Fruit fly (Drosophila melanogaster) whole organism, pupa: ENCODE data around the gene CG32023.

Experiments
- CG10348 ChIP-seq: fragments of 200-800 bp; sonication (Bioruptor generic); IDR thresholded peaks from 2 replicates; pipeline ENCODE4 v1.3.6; 2022; ENCODE audit warnings: missing biosample characterization, missing genetic modification characterization
- CG12605 ChIP-seq: fragments of 200-800 bp; sonication (Bioruptor generic); IDR thresholded peaks from 2 replicates; pipeline ENCODE4 v1.3.6; 2022; ENCODE audit warnings: missing biosample characterization, missing genetic modification characterization
- CG13204 ChIP-seq: fragments of 200-800 bp; sonication (Bioruptor generic); optimal IDR thresholded peaks from 2 replicates; lab custom pipeline; 2018; ENCODE audit warnings: missing biosample characterization, mild to moderate bottlenecking, missing genetic modification characterization, moderate library complexity
- CG14655 ChIP-seq: fragments of 200-800 bp; sonication (Bioruptor generic); optimal IDR thresholded peaks from 3 replicates; lab custom pipeline; 2017; ENCODE audit warnings: mild to moderate bottlenecking, missing biosample characterization, missing genetic modification reagents, missing genetic modification characterization
- CG15710 ChIP-seq: fragments of 200-800 bp; sonication (Bioruptor generic); optimal IDR thresholded peaks from 2 replicates; lab custom pipeline; 2018; ENCODE audit warnings: missing biosample characterization, mild to moderate bottlenecking, missing genetic modification characterization, moderate library complexity
- CG17806 ChIP-seq: fragments of 200-800 bp; sonication (Bioruptor generic); optimal IDR thresholded peaks from 2 replicates; lab custom pipeline; 2018; ENCODE audit warnings: missing biosample characterization, mild to moderate bottlenecking, missing genetic modification characterization, moderate library complexity
- CG32121 ChIP-seq: fragments of 200-800 bp; sonication (Bioruptor generic); IDR thresholded peaks from 2 replicates; pipeline ENCODE4 v1.3.6; 2022; ENCODE audit warnings: missing biosample characterization, missing genetic modification characterization
- CG34367 ChIP-seq: fragments of 200-800 bp; sonication (Bioruptor generic); optimal IDR thresholded peaks from 2 replicates; lab custom pipeline; 2018; ENCODE audit warnings: missing biosample characterization, mild to moderate bottlenecking, missing genetic modification characterization
- CG4496 ChIP-seq: fragments of 200-800 bp; sonication (Bioruptor generic); IDR thresholded peaks from 3 replicates; pipeline ENCODE4 v1.3.6; 2022; ENCODE audit warnings: missing biosample characterization, missing genetic modification characterization
- CG8159 ChIP-seq: fragments of 200-800 bp; sonication (Bioruptor generic); optimal IDR thresholded peaks from 3 replicates; lab custom pipeline; 2018; ENCODE audit warnings: missing biosample characterization, mild to moderate bottlenecking, missing genetic modification characterization, moderate library complexity
- CG8301 ChIP-seq: fragments of 200-800 bp; sonication (Bioruptor generic); optimal IDR thresholded peaks from 2 replicates; lab custom pipeline; 2018; ENCODE audit warnings: missing biosample characterization, mild to moderate bottlenecking, missing genetic modification characterization
- CG9948 ChIP-seq: fragments of 200-800 bp; sonication (Bioruptor generic); optimal IDR thresholded peaks from 2 replicates; lab custom pipeline; 2018; ENCODE audit warnings: missing biosample characterization, mild to moderate bottlenecking, missing genetic modification characterization, moderate library complexity
- D1 ChIP-seq: fragments of 200-800 bp; sonication (Bioruptor generic); optimal IDR thresholded peaks from 2 replicates; lab custom pipeline; 2018; ENCODE audit warnings: missing biosample characterization, mild to moderate bottlenecking, missing genetic modification characterization, moderate library complexity
- EcR ChIP-seq: fragments of 200-800 bp; sonication (Bioruptor generic); optimal IDR thresholded peaks from 3 replicates; lab custom pipeline; 2019; ENCODE audit warnings: missing biosample characterization, missing genetic modification characterization, mild to moderate bottlenecking, moderate library complexity, missing genetic modification reagents
- Ets98B ChIP-seq: fragments of 200-800 bp; sonication (Bioruptor generic); IDR thresholded peaks from 2 replicates; pipeline ENCODE4 v1.3.6; 2022; ENCODE audit warnings: missing biosample characterization, missing genetic modification characterization
- Pif1A ChIP-seq: fragments of 200-800 bp; sonication (Bioruptor generic); optimal IDR thresholded peaks from 3 replicates; lab custom pipeline; 2016; ENCODE audit warnings: missing biosample characterization, missing genetic modification characterization
- Pif1B ChIP-seq: fragments of 200-800 bp; sonication (Bioruptor generic); optimal IDR thresholded peaks from 3 replicates; lab custom pipeline; 2016; ENCODE audit warnings: missing biosample characterization, missing genetic modification characterization
- Snoo ChIP-seq: fragments of 200-800 bp; sonication (Bioruptor generic); optimal IDR thresholded peaks from 3 replicates; lab custom pipeline; 2017; ENCODE audit warnings: missing biosample characterization, mild to moderate bottlenecking, missing genetic modification characterization, inconsistent platforms
- fd96Ca ChIP-seq: fragments of 200-800 bp; sonication (Bioruptor generic); IDR thresholded peaks from 3 replicates; pipeline ENCODE4 v1.3.6; 2022; ENCODE audit warnings: missing biosample characterization, missing genetic modification characterization
- gl ChIP-seq: fragments of 200-800 bp; sonication (Bioruptor generic); optimal IDR thresholded peaks from 2 replicates; lab custom pipeline; 2018; ENCODE audit warnings: missing biosample characterization, mild to moderate bottlenecking, missing genetic modification characterization
- rn ChIP-seq: fragments of 200-800 bp; sonication (Bioruptor generic); IDR thresholded peaks from 2 replicates; pipeline ENCODE4 v1.3.6; 2022; ENCODE audit warnings: missing biosample characterization, missing genetic modification characterization

Gene CG32023

DNA sequence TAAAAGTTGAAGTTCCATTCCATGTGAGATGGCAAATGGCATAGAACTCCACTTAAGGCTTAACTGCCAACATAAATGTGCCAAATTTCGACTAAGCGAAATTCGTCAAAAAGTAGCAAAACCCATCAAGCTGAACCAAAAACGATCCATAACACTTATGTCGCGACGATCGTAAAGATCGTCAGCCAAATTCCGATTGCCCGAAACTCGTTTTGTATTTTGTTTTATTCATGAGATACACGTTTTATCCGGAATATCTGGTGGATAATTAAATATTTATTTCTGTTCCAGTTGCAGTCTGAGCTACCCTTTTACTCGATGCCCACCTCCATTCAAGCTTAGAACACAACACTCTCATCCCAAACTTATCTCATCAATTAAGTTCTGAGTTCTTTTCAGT lies 27.0 kb upstream of the CG32023 start:
- TF ChIP-seq CG10348 (no peak), CG14655 (GFP tag; lab: Kevin White, UChicago) (no peak), D1 (tag; lab: Kevin White, UChicago) (no peak), rn (GFP tag; lab: Robert Waterston, UW) (no peak), CG15710 (no peak), CG32121 (no peak), Pif1A (GFP tag; lab: Kevin White, UChicago) (no peak), CG34367 (tag; lab: Kevin White, UChicago) (no peak), CG12605 (GFP tag; lab: Robert Waterston, UW) (no peak), Snoo (tag; lab: Kevin White, UChicago) (no peak), CG8159 (tag; lab: Kevin White, UChicago) (no peak)

DNA sequence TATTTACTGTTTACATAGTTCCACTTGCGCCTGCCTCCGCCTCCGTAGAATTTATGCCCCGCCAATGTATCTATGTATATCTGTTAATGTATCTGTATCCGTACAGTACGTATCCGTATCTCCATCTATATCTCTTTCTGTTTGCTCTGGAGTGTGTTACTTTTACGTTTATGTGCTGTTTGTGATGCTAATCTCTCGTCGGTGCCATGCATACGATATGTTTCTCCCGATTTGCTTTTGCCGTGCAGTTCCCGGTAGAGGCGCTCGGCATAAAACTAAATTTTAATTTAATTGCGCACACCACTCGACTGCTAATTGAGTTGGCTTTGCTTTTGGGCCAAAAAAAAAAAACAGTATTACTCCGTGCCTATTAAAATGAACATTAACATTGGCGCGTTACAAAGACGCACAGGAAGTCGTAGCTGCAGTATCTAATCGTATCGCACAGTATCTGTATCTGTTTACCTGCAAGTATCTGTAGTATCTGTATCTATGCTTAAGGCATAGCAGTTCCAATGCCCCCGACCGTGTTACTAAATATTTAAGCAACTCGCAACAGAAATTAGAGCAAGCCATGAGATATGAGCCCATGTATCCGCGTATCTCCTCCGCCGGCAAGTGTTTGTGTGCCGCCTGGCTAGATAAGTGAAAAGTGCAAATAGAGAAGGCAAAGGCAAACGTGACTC lies 26.2 kb upstream of the CG32023 start:
- TF ChIP-seq gl (tag; lab: Kevin White, UChicago) (no peak), CG17806 (tag; lab: Kevin White, UChicago) (no peak)

DNA sequence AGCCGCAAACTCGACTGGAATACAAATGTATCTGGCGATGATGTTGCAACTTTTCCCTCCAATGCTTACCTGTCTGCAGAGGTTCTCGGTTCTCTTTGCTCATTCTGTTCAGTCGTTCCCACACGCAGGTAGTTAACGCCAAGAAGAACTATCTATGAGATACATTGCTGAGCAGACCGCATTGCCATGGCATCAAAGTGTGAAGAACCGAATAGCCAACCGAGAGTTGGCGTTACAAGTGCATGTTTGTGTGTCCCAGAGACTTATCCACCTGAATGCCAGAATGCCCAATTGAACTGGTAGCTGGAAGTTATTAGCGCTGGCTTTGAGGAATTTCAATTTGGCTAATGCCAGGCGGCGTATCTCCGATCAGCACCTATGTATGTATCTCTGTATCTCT lies 25.6 kb upstream of the CG32023 start:
- TF ChIP-seq CG15710 = no peak
- no peak for TF ChIP-seq CG10348
- no peak for TF ChIP-seq CG8159 (tag; lab: Kevin White, UChicago)
- TF ChIP-seq CG13204 (GFP tag; lab: Kevin White, UChicago) = no peak
- TF ChIP-seq Pif1B (GFP tag; lab: Kevin White, UChicago) = no peak
- TF ChIP-seq gl (tag; lab: Kevin White, UChicago) = no peak
- TF ChIP-seq Pif1A (GFP tag; lab: Kevin White, UChicago) = no peak
- no peak for TF ChIP-seq D1 (tag; lab: Kevin White, UChicago)

DNA sequence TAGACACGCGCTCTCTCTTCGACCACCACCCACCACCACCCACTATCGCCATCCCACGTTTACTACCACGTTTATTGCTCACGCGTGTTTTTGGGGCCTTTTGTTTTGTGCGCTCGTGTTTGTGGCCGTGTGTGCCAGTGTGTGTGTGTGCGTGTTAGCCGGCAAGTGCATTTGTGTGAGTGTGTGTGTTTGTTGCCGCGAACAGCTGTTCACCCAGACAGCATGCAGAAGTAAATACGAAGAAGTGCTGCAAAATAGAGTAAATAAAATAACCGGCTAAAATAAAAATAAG lies 23.8 kb upstream of the CG32023 start:
- TF ChIP-seq CG4496 (no peak), fd96Ca (no peak), CG13204 (GFP tag; lab: Kevin White, UChicago) (no peak), EcR (no peak), Snoo (tag; lab: Kevin White, UChicago) (no peak), Pif1A (GFP tag; lab: Kevin White, UChicago) (no peak), CG14655 (GFP tag; lab: Kevin White, UChicago) (no peak), CG9948 (no peak), D1 (tag; lab: Kevin White, UChicago) (no peak), CG12605 (GFP tag; lab: Robert Waterston, UW) (no peak), CG34367 (tag; lab: Kevin White, UChicago) (no peak), gl (tag; lab: Kevin White, UChicago) (no peak), CG32121 (no peak), CG10348 (no peak), CG17806 (tag; lab: Kevin White, UChicago) (no peak), Pif1B (GFP tag; lab: Kevin White, UChicago) (no peak), CG8159 (tag; lab: Kevin White, UChicago) (no peak), CG15710 (no peak), Ets98B (GFP tag; lab: Robert Waterston, UW) (no peak)

DNA sequence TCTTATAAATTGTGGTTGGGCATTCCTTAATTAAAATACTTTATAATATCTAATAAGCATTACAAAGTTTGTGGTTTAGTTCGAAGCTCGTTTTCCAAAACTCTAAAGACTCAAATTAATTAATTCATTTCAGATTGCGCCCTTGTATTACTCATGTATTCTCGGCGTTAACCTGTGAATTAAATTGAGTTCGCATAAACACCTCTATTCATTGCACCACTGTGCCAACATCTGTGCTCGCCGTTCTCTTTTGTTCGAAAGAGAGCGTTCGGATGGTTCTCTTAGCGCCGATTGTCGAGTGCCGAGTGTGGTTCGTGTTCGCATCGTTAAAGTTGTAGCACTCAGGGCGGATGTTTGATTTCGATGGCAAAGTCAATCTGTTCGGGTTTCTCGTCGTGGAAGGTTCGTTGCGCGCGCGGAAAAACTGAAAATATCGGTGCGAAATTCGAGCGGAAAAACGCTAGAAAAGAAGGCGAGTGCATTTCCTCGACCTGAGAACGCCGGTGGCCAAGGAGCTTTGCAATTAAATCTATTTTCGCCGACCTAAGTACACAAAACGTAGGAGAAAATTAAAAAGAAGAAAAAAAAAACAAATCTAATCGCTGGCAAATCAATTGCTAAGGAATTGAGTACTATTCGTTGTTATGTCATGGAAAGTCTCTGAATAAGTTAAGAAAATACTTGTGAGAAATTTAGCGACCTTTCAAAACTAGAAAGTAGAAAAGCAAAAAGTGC lies 23.3 kb upstream of the CG32023 start, which contains the start of gene dally:
TSS of gene dally (plus strand) at position 373 of the 735 bp plus-strand sequence.
- TF ChIP-seq EcR = peak; percentile 37
- peak; percentile 17 for TF ChIP-seq CG14655 (GFP tag; lab: Kevin White, UChicago)
- TF ChIP-seq CG4496 = peak; percentile 87
- TF ChIP-seq CG10348 = no peak
- no peak for TF ChIP-seq CG8159 (tag; lab: Kevin White, UChicago)
- TF ChIP-seq CG34367 (tag; lab: Kevin White, UChicago) = peak; percentile 22
- TF ChIP-seq Pif1B (GFP tag; lab: Kevin White, UChicago) = peak; percentile 70
- no peak for TF ChIP-seq CG15710
- no peak for TF ChIP-seq CG17806 (tag; lab: Kevin White, UChicago)
- peak; percentile 37; the same call in 1 of the 3 replicates for TF ChIP-seq fd96Ca
- TF ChIP-seq Snoo (tag; lab: Kevin White, UChicago) = peak; percentile 31
- TF ChIP-seq CG8301 (tag; lab: Kevin White, UChicago) = peak; percentile 2
- TF ChIP-seq CG13204 (GFP tag; lab: Kevin White, UChicago) = peak; percentile 34
- TF ChIP-seq Pif1A (GFP tag; lab: Kevin White, UChicago) = peak; percentile 59
- peak; percentile 70; the same call in 1 of the 2 replicates for TF ChIP-seq CG32121
- peak; percentile 73 for TF ChIP-seq Ets98B (GFP tag; lab: Robert Waterston, UW)
- peak; percentile 74 for TF ChIP-seq CG12605 (GFP tag; lab: Robert Waterston, UW)
- TF ChIP-seq rn (GFP tag; lab: Robert Waterston, UW) = no peak
- TF ChIP-seq gl (tag; lab: Kevin White, UChicago) = peak; percentile 53
- TF ChIP-seq D1 (tag; lab: Kevin White, UChicago) = no peak
- no peak for TF ChIP-seq CG9948

DNA sequence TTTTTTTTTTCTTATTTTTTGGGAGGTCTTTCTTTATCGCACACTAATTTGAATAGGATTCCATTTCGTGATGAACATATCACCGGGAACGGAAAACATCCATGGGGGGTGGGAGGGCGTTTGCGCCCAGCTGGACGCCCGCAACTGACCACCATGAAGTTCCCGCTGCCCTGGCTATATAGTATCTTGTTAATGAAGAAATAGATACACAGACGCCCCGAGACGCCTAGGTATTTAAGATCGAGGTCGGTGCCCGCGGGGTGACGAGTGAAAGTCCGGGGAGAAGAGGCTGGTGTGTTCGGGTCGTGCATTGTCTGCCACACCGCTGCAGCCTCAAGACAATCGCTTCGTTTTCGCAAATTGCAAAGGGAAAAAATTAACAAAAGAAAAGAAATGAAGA lies 22.1 kb upstream of the CG32023 start:
- no peak for TF ChIP-seq CG8301 (tag; lab: Kevin White, UChicago)
